Worm (Caenorhabditis elegans): ENCODE measurements around the gene T21B4.15.
"Not testable (repeated sequence)": the region's sequence is repeated elsewhere in the genome, so short reads cannot be mapped to it uniquely, and the experiment has no call there.

The T21B4.15 gene

ce11 chrII:12527947-12528346 is 37.9 kb downstream of the T21B4.15 start, which contains the start of gene srx-119:
Gene srx-119, plus strand, starts transcription at chrII:12528247.
- TF ChIP-seq unc-120 (tag; optimal IDR thresholded peaks at IDR 0.05; ENCODE audit: poor library complexity, severe bottlenecking) (no peak), cnd-1 (tag; optimal IDR thresholded peaks at IDR 0.05) (no peak), sem-2 (GFP tag; optimal IDR thresholded peaks at IDR 0.05) (no peak), lin-13 (tag; optimal IDR thresholded peaks at IDR 0.05) (no peak), snpc-4 (tag; optimal IDR thresholded peaks at IDR 0.05) (no peak), nhr-76 (tag; optimal IDR thresholded peaks at IDR 0.05) (no peak), tbx-8 (GFP tag; optimal IDR thresholded peaks at IDR 0.05) (no peak), ceh-83 (GFP tag; optimal IDR thresholded peaks at IDR 0.05) (no peak)

DNA sequence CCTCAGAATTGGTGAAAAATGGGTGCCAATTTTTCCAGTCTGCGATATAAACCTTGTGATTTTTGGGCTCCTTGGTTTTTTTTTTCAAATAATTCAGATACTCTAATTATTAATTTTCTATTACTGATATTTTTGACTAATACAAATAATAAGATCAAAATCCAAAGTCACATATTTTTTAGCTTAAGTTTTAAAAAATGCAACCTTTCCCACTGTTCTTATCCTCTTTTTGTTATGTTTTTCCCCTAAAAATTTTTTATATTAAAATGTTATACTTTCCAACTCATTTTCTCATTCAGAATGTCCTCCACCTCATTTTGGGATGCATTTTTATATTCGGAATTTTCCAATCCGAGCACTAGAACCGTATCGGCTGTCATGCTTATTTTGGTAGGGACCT is 41.0 kb downstream of the T21B4.15 start, which contains the start of gene srx-120:
TSS of gene srx-120 (plus strand) at position 301 of the 400 bp plus-strand sequence.
- TF ChIP-seq sptf-1 (tag; optimal IDR thresholded peaks at IDR 0.05) (no peak), nhr-2 (tag; optimal IDR thresholded peaks at IDR 0.05) (no peak), ces-1 (GFP tag; optimal IDR thresholded peaks at IDR 0.05) (no peak), ceh-83 (GFP tag; optimal IDR thresholded peaks at IDR 0.05) (no peak), ceh-43 (GFP tag; optimal IDR thresholded peaks at IDR 0.05) (no peak)

ce11 chrII:12535297-12535803 is 45.3 kb downstream of the T21B4.15 start, which contains the start of gene nimk-1:
Gene nimk-1, plus strand, starts transcription at chrII:12535753.
- TF ChIP-seq drap-1 (GFP tag; optimal IDR thresholded peaks at IDR 0.05) (no peak), lin-13 (tag; optimal IDR thresholded peaks at IDR 0.05) (no peak), hlh-1 (tag; optimal IDR thresholded peaks at IDR 0.05) (no peak), lsy-2 (tag; optimal IDR thresholded peaks at IDR 0.05) (no peak), elt-3 (tag; optimal IDR thresholded peaks at IDR 0.05) (no peak), sptf-1 (tag; optimal IDR thresholded peaks at IDR 0.05) (no peak)

DNA sequence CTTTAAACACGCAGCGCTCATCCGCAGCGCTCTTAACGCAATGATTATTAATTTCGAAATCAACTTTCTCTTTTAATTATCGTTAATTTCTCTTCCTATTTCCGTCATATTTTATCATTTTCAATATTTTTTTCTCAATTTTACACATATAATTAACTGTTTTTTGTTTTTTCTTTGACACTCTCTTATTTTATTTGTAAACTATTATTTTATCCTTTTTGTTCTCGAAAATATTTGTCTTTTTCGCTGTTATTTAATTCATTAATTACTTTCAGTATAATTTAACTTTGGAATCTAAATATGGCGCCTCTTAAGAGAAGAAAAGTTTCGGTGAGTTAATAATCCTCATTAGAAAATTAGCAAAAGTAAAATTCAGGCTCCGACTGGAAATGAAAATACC is 46.2 kb downstream of the T21B4.15 start, which contains the start of gene F49C5.3:
TSS of gene F49C5.3 (plus strand) at position 301 of the 400 bp plus-strand sequence.
- TF ChIP-seq M03D4.4 (tag; optimal IDR thresholded peaks at IDR 0.05); unc-120 (tag; optimal IDR thresholded peaks at IDR 0.05; ENCODE audit: poor library complexity, severe bottlenecking); lin-13 (tag; optimal IDR thresholded peaks at IDR 0.05): not testable (repeated sequence)

ce11 chrII:12539395-12539794 is 49.4 kb downstream of the T21B4.15 start:
- TF ChIP-seq hlh-1 (tag; optimal IDR thresholded peaks at IDR 0.05) (no peak), ztf-11 (tag; optimal IDR thresholded peaks at IDR 0.05) (no peak), nhr-2 (tag; optimal IDR thresholded peaks at IDR 0.05) (no peak), unc-120 (tag; optimal IDR thresholded peaks at IDR 0.05; ENCODE audit: poor library complexity, severe bottlenecking) (no peak), cnd-1 (tag; optimal IDR thresholded peaks at IDR 0.05) (no peak), lin-32 (GFP tag; optimal IDR thresholded peaks at IDR 0.05) (no peak), snpc-4 (tag; optimal IDR thresholded peaks at IDR 0.05) (no peak), ceh-43 (GFP tag; optimal IDR thresholded peaks at IDR 0.05) (no peak), mab-5 (tag; optimal IDR thresholded peaks at IDR 0.05) (no peak), drap-1 (GFP tag; optimal IDR thresholded peaks at IDR 0.05) (no peak)

Measured in whole organism, mixed stage, embryonic.